Worm (Caenorhabditis elegans) whole organism, midembryonic: Measurements from ENCODE around the gene srh-145.

Experiments used
- T22C8.4 ChIP-seq: fragments of 200-800 bp; sonication (Bioruptor generic); IDR thresholded peaks from 2 replicates; pipeline ENCODE4 v1.3.6; 2022; ENCODE audit warnings: missing genetic modification characterization, missing compliant biosample characterization
- cog-1 ChIP-seq: sonication (generic microtip); optimal IDR thresholded peaks from 2 replicates; lab custom pipeline; 2016; ENCODE audit warnings: missing genetic modification characterization, missing compliant biosample characterization
- flt-1 ChIP-seq: fragments of 200-800 bp; sonication (Bioruptor generic); IDR thresholded peaks from 2 replicates; pipeline ENCODE4 v1.3.6; 2022; ENCODE audit warnings: missing genetic modification characterization, missing compliant biosample characterization
- klf-2 ChIP-seq: fragments of 200-800 bp; sonication (Bioruptor generic); conservative IDR thresholded peaks from 2 replicates; pipeline ENCODE4 v1.3.6; 2022; ENCODE audit warnings: missing genetic modification reagents, missing genetic modification characterization, missing compliant biosample characterization
- med-1 ChIP-seq: sonication (generic microtip); optimal IDR thresholded peaks from 2 replicates; lab custom pipeline; 2017; ENCODE audit warnings: missing genetic modification characterization, mild to moderate bottlenecking, missing compliant biosample characterization, antibody characterized with exemption, missing genetic modification reagents; ENCODE audit not compliant: insufficient read depth
- ref-1 ChIP-seq: fragments of 200-800 bp; sonication (Bioruptor generic); conservative IDR thresholded peaks from 2 replicates; pipeline ENCODE4 v1.3.6; 2022; ENCODE audit warnings: missing genetic modification reagents, missing genetic modification characterization, missing compliant biosample characterization
- tab-1 ChIP-seq: fragments of 200-800 bp; sonication (Bioruptor generic); IDR thresholded peaks from 2 replicates; pipeline ENCODE4 v1.3.6; 2022; ENCODE audit warnings: missing genetic modification characterization, missing compliant biosample characterization
- ztf-23 ChIP-seq: fragments of 200-800 bp; sonication (Bioruptor generic); IDR thresholded peaks from 2 replicates; pipeline ENCODE4 v1.3.6; 2022; ENCODE audit warnings: missing genetic modification reagents, missing genetic modification characterization, missing compliant biosample characterization
- ztf-29 ChIP-seq: fragments of 200-800 bp; sonication (Bioruptor generic); IDR thresholded peaks from 2 replicates; pipeline ENCODE4 v1.3.6; 2022; ENCODE audit warnings: missing genetic modification reagents, missing genetic modification characterization, missing compliant biosample characterization

Gene srh-145

DNA sequence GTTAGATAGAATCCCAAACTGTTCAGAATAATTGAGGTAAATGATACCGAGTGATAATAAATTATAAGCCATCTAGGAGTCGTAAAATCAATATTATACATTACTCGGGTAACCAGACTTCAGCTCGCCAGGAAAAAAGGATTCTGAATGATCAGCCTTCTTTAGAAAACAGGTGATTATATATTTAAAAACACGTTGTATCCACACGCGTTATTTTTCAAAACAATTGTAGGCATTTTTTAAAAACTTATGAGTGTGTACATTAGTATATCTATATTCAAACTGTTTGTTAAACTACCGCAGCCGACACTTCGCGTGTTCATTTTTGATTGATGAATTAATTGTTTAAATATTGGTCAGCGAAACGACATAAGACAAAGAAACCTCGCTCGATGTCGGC lies 22.2 kb upstream of the srh-145 start, which contains the start of gene sri-65:
Gene sri-65, minus strand, starts transcription at position 101 of the 400 bp plus-strand sequence.
- TF ChIP-seq ref-1 (GFP tag; lab: Robert Waterston, UW), result no peak
- no peak for TF ChIP-seq cog-1 (tag; lab: Kevin White, UChicago)
- no peak for TF ChIP-seq T22C8.4 (GFP tag; lab: Robert Waterston, UW)
- no peak for TF ChIP-seq klf-2 (GFP tag; lab: Robert Waterston, UW)
- TF ChIP-seq tab-1, result no peak
- no peak for TF ChIP-seq flt-1 (GFP tag; lab: Robert Waterston, UW)
- TF ChIP-seq ztf-23 (GFP tag; lab: Robert Waterston, UW), result no peak
- no peak for TF ChIP-seq med-1 (GFP tag; lab: Kevin White, UChicago)
- no peak for TF ChIP-seq ztf-29

DNA sequence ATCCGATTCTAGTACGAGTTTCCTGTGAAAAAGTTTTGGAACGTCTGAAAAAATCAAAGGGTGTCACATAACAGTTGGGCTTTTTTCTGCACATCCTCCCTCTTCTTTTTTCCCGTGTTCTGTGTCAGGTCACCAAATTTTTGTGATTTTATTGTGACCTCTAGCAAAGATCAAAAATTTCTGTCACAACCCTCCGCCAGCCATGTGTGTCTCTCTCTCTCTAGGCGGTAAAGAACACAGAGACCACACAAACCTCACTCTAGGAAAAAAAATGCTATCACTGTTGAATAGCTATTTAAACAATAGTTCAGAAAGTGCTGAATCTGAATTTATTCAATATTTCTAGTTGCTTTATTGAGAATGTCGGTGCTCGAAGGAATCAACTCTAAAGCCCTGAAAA lies 19.9 kb upstream of the srh-145 start, which contains the start of gene gst-44:
Gene gst-44, plus strand, starts transcription at position 237 of the 400 bp plus-strand sequence.
- TF ChIP-seq T22C8.4 (GFP tag; lab: Robert Waterston, UW) (no peak), med-1 (GFP tag; lab: Kevin White, UChicago) (no peak), klf-2 (GFP tag; lab: Robert Waterston, UW) (no peak), ztf-29 (no peak), ztf-23 (GFP tag; lab: Robert Waterston, UW) (no peak), tab-1 (no peak), cog-1 (tag; lab: Kevin White, UChicago) (no peak), ref-1 (GFP tag; lab: Robert Waterston, UW) (no peak), flt-1 (GFP tag; lab: Robert Waterston, UW) (no peak)

DNA sequence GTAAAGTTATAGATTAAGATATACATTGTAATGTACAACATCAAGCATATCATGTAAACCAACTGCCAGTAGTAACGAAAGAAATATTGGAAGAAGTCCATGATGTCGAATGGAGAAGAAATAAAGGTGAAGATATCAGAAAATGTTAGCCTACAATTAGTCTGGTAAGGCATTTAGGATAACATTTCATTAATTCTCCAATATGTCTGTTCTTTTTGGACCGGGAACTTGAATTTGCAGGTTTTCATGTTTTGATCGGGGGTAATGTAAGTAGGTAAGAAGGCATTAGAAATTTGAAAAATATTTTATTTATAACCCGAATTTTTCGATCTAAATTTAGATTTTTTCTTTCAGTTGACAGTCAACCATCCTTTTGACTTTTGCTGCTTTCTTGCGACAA lies 16.8 kb upstream of the srh-145 start, which contains the start of gene srd-63:
Gene srd-63, minus strand, starts transcription at position 101 of the 400 bp plus-strand sequence.
- TF ChIP-seq ztf-29, result no peak
- no peak for TF ChIP-seq med-1 (GFP tag; lab: Kevin White, UChicago)
- TF ChIP-seq tab-1, result no peak
- TF ChIP-seq ref-1 (GFP tag; lab: Robert Waterston, UW), result no peak
- TF ChIP-seq T22C8.4 (GFP tag; lab: Robert Waterston, UW), result no peak
- TF ChIP-seq ztf-23 (GFP tag; lab: Robert Waterston, UW), result no peak
- no peak for TF ChIP-seq klf-2 (GFP tag; lab: Robert Waterston, UW)
- TF ChIP-seq flt-1 (GFP tag; lab: Robert Waterston, UW), result no peak
- TF ChIP-seq cog-1 (tag; lab: Kevin White, UChicago), result no peak

DNA sequence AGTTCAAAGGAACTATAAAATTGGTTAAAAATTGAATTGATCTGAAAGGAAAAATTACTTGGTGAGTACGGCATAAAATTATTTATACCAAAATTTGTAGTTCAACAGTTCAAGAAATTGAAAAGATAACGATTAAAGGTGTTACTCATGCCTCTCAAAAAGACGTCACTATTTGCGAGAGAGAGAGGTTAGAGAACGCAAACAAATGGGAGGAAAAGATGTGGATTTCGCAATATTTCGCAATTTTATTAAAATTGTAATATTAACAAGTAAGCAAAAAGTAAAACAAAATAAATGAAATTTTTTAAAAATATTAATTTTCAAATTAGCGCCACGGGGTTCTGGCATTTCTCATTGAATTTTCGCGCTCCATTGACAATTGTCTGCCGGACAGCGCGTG lies 15.4 kb upstream of the srh-145 start, which contains the start of gene F13A7.11:
Gene F13A7.11, minus strand, starts transcription at position 174 of the 400 bp plus-strand sequence.
- no peak for TF ChIP-seq ztf-29
- TF ChIP-seq cog-1 (tag; lab: Kevin White, UChicago), result no peak
- no peak for TF ChIP-seq T22C8.4 (GFP tag; lab: Robert Waterston, UW)
- TF ChIP-seq ztf-23 (GFP tag; lab: Robert Waterston, UW), result no peak
- TF ChIP-seq klf-2 (GFP tag; lab: Robert Waterston, UW), result no peak
- TF ChIP-seq med-1 (GFP tag; lab: Kevin White, UChicago), result no peak
- TF ChIP-seq ref-1 (GFP tag; lab: Robert Waterston, UW), result no peak
- TF ChIP-seq flt-1 (GFP tag; lab: Robert Waterston, UW), result no peak
- no peak for TF ChIP-seq tab-1

DNA sequence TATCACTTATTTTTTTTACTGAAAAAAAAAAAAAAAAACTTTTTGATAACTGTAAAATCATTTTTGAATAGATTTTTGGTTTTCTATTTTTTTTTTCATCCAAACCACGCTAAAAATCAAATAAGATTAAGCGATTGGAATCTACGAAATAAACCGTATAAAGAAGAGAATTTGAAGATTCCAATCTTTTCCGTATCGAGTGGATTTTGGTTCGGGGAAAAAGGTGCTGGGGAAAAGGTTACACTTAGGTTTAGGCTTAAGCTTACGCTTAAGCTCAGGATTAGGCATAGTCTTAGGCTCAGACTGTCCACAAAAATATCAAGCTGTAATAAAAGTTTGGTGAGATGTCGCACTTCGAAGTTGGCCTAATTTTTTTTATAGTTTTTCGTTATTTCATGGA lies 14.8 kb upstream of the srh-145 start, which contains the start of gene F13A7.12:
Gene F13A7.12, plus strand, starts transcription at position 301 of the 400 bp plus-strand sequence.
- TF ChIP-seq T22C8.4 (GFP tag; lab: Robert Waterston, UW) (no peak), ztf-23 (GFP tag; lab: Robert Waterston, UW) (no peak), ztf-29 (peak; percentile 30; the same call in 1 of the 2 replicates), tab-1 (no peak), klf-2 (GFP tag; lab: Robert Waterston, UW) (no peak), ref-1 (GFP tag; lab: Robert Waterston, UW) (no peak)

DNA sequence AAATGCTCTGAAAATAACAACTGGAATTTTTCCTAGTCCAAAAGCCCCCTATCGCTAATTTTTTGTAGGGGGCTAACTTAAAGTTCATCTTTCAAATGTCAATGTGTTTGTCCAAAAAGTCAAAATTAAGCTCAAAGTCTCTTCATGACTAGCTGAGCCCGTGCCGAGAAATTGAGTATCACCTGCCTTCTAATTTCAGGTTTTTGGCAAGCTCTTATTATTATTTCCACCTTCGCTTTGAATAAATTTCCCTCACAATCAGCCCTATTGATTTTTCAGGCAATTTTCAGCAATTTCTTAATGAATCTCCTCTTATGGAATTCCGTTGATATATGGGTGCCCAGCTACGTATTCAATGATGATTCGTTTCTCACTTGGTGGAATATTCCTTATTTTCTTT lies 11.1 kb upstream of the srh-145 start, which contains the start of gene sre-36:
Gene sre-36, plus strand, starts transcription at position 301 of the 400 bp plus-strand sequence.
- TF ChIP-seq ztf-29 (no peak), ref-1 (GFP tag; lab: Robert Waterston, UW) (no peak), T22C8.4 (GFP tag; lab: Robert Waterston, UW) (no peak)

DNA sequence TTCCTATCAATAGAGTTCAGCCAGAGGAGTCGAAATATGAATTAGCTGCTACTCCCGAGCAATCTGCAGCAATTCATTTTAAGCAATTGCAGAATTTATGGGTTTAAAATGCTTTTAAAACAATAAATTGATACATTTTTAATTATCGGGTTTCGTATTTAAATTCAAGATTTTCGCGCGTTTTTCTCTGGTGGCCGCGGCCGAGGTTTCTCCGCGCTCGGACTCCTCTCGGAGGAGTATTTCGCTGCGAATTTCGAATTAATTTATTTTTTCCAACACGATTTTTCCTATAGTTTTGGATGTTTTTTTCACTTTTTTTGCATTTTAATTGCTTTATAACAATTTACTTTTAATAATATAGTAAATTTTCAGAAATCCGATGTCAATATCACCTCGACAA lies 9.0 kb upstream of the srh-145 start, which contains the start of gene F13A7.14:
Gene F13A7.14, plus strand, starts transcription at position 373 of the 400 bp plus-strand sequence.
- no peak for TF ChIP-seq ztf-29
- peak; percentile 81 for TF ChIP-seq ztf-23 (GFP tag; lab: Robert Waterston, UW)
- no peak for TF ChIP-seq tab-1
- TF ChIP-seq klf-2 (GFP tag; lab: Robert Waterston, UW), result no peak
- TF ChIP-seq cog-1 (tag; lab: Kevin White, UChicago), result peak; percentile 9
- no peak for TF ChIP-seq ref-1 (GFP tag; lab: Robert Waterston, UW)
- no peak for TF ChIP-seq med-1 (GFP tag; lab: Kevin White, UChicago)
- peak; percentile 74 for TF ChIP-seq flt-1 (GFP tag; lab: Robert Waterston, UW)

DNA sequence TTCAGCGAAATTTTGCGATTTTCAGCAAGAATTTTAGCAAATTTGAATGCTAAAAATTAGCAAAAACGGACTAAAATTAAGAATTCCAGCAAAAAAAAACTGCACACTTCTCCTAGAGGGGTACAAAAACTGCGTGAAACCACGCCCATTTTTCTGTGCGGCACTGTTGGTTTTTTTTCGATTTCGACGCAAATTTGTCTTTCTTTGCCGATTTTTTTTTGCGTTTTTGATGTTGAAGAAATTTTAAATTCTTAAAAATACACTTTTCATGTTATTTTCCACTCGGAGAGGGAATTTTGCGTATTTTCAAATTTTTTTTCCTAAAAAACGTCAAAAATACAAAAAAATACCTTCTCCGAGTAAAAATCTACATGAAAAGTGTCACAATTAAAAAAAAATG lies 6.5 kb upstream of the srh-145 start, which contains the start of gene syp-1:
Gene syp-1, plus strand, starts transcription at position 301 of the 400 bp plus-strand sequence.
- TF ChIP-seq cog-1 (tag; lab: Kevin White, UChicago), result no peak
- TF ChIP-seq T22C8.4 (GFP tag; lab: Robert Waterston, UW), result no peak
- TF ChIP-seq flt-1 (GFP tag; lab: Robert Waterston, UW), result no peak
- no peak for TF ChIP-seq tab-1
- no peak for TF ChIP-seq med-1 (GFP tag; lab: Kevin White, UChicago)
- TF ChIP-seq ref-1 (GFP tag; lab: Robert Waterston, UW), result no peak
- no peak for TF ChIP-seq klf-2 (GFP tag; lab: Robert Waterston, UW)
- no peak for TF ChIP-seq ztf-23 (GFP tag; lab: Robert Waterston, UW)
- TF ChIP-seq ztf-29, result no peak

DNA sequence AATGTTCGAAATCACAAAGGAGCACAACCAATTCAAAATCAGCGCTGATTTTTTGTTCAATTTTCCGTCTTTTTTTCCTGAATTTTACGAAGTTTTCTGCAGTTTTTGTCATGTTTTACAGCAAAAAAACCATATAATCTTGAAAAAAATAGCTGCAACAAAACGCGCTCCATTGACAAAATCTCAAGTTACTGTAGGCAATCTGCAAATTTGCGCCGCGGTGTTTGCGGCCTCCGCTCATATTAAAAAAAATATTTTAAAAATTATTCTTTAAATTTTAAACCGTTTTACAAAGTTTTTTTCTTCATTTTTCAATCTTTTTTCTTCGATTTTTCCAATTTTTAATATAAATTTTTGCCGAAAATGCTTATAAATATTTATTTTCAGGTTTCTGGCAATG lies 5.1 kb upstream of the srh-145 start:
- no peak for TF ChIP-seq flt-1 (GFP tag; lab: Robert Waterston, UW)
- no peak for TF ChIP-seq ref-1 (GFP tag; lab: Robert Waterston, UW)
- TF ChIP-seq ztf-29, result no peak
